Worm (Caenorhabditis elegans) whole organism, L4 larva: ENCODE results near the gene Y53G8AR.6.

ENCODE experiments used
- D1046.2 ChIP-seq: fragments of 200-800 bp; sonication (Bioruptor generic); IDR thresholded peaks from 2 replicates; pipeline ENCODE4 v1.3.6; 2022; ENCODE audit warnings: missing genetic modification characterization, missing compliant biosample characterization
- F10B5.3 ChIP-seq: sonication (generic microtip); optimal IDR thresholded peaks from 2 replicates; lab custom pipeline; 2016; ENCODE audit warnings: mild to moderate bottlenecking, missing genetic modification characterization, missing compliant biosample characterization
- F44E2.7 ChIP-seq: fragments of 200-800 bp; sonication (Bioruptor generic); IDR thresholded peaks from 2 replicates; pipeline ENCODE4 v2.1.2; 2022; ENCODE audit warnings: missing genetic modification characterization, missing compliant biosample characterization
- F49E8.2 ChIP-seq: sonication (generic microtip); optimal IDR thresholded peaks from 2 replicates; lab custom pipeline; 2016; ENCODE audit warnings: missing compliant biosample characterization, mild to moderate bottlenecking, missing genetic modification characterization, borderline replicate concordance
- T26A8.4 ChIP-seq: fragments of 200-800 bp; sonication (Bioruptor generic); IDR thresholded peaks from 2 replicates; pipeline ENCODE4 v1.3.6; 2022; ENCODE audit warnings: missing genetic modification characterization, missing compliant biosample characterization
- Y105C5A.15 ChIP-seq: fragments of 200-800 bp; sonication (Bioruptor generic); IDR thresholded peaks from 2 replicates; pipeline ENCODE4 v1.3.6; 2022; ENCODE audit warnings: missing genetic modification characterization, missing compliant biosample characterization
- Y75B8A.6 ChIP-seq: fragments of 200-800 bp; sonication (Bioruptor generic); IDR thresholded peaks from 2 replicates; pipeline ENCODE4 v1.3.6; 2022; ENCODE audit warnings: missing genetic modification reagents, missing genetic modification characterization, missing compliant biosample characterization
- ZK337.2 ChIP-seq: fragments of 200-800 bp; sonication (Bioruptor generic); IDR thresholded peaks from 2 replicates; pipeline ENCODE4 v1.3.6; 2022; ENCODE audit warnings: missing genetic modification reagents, missing genetic modification characterization, missing compliant biosample characterization
- aha-1 ChIP-seq: fragments of 150-350 bp; peaks from one replicate; lab custom pipeline; 2014; ENCODE audit warnings: missing biosample characterization, missing genetic modification characterization
- ama-1 ChIP-seq: fragments of 150-350 bp; optimal IDR thresholded peaks from 2 replicates; lab custom pipeline; 2014; ENCODE audit warnings: inconsistent platforms, mixed read lengths
- attf-4 ChIP-seq: sonication (generic microtip); optimal IDR thresholded peaks from 3 replicates; lab custom pipeline; 2017; ENCODE audit warnings: missing biosample characterization, missing genetic modification characterization
- daf-19 ChIP-seq: fragments of 200-800 bp; sonication (Bioruptor generic); conservative IDR thresholded peaks from 2 replicates; pipeline ENCODE4 v1.3.6; 2022; ENCODE audit warnings: missing genetic modification characterization, missing compliant biosample characterization
- dmd-8 ChIP-seq: fragments of 200-800 bp; sonication (Bioruptor generic); IDR thresholded peaks from 2 replicates; pipeline ENCODE4 v1.3.6; 2022; ENCODE audit warnings: missing genetic modification characterization, missing compliant biosample characterization
- dmd-9 ChIP-seq: fragments of 200-800 bp; sonication (Bioruptor generic); IDR thresholded peaks from 2 replicates; pipeline ENCODE4 v1.3.6; 2022; ENCODE audit warnings: missing genetic modification reagents, missing genetic modification characterization, missing compliant biosample characterization
- dpl-1 ChIP-seq: fragments of 150-350 bp; optimal IDR thresholded peaks from 2 replicates; lab custom pipeline; 2014; ENCODE audit warnings: missing biosample characterization, missing genetic modification reagents, missing genetic modification characterization
- duxl-1 ChIP-seq: sonication (generic microtip); optimal IDR thresholded peaks from 2 replicates; lab custom pipeline; 2016; ENCODE audit warnings: mild to moderate bottlenecking, missing genetic modification characterization, moderate library complexity, missing compliant biosample characterization; ENCODE audit not compliant: poor library complexity
- dve-1 ChIP-seq: sonication (generic microtip); optimal IDR thresholded peaks from 2 replicates; lab custom pipeline; 2017; ENCODE audit warnings: antibody characterized with exemption, mild to moderate bottlenecking, missing genetic modification characterization, missing compliant biosample characterization; ENCODE audit not compliant: insufficient read depth
- egl-27 ChIP-seq: sonication (generic microtip); optimal IDR thresholded peaks from 3 replicates; lab custom pipeline; 2017; ENCODE audit warnings: missing biosample characterization, missing genetic modification reagents, missing genetic modification characterization
- gei-8 ChIP-seq: fragments of 200-800 bp; sonication (Bioruptor generic); optimal IDR thresholded peaks from 2 replicates; lab custom pipeline; 2018; ENCODE audit warnings: mild to moderate bottlenecking, missing genetic modification characterization, missing compliant biosample characterization
- hlh-11 ChIP-seq: fragments of 200-800 bp; sonication (Bioruptor generic); optimal IDR thresholded peaks from 2 replicates; lab custom pipeline; 2018; ENCODE audit warnings: mild to moderate bottlenecking, missing genetic modification characterization, missing compliant biosample characterization
- hlh-30 ChIP-seq: sonication (generic microtip); optimal IDR thresholded peaks from 2 replicates; lab custom pipeline; 2017; ENCODE audit warnings: antibody characterized with exemption, mild to moderate bottlenecking, missing genetic modification characterization, missing compliant biosample characterization; ENCODE audit not compliant: insufficient read depth
- hmg-1.1 ChIP-seq: fragments of 200-800 bp; sonication (Bioruptor generic); IDR thresholded peaks from 2 replicates; pipeline ENCODE4 v1.3.6; 2022; ENCODE audit warnings: missing genetic modification reagents, missing genetic modification characterization, missing compliant biosample characterization
- lin-13 ChIP-seq: fragments of 150-350 bp; optimal IDR thresholded peaks from 2 replicates; lab custom pipeline; 2014; ENCODE audit warnings: missing biosample characterization, missing genetic modification reagents, missing genetic modification characterization
- lin-15B ChIP-seq: fragments of 150-350 bp; sonication (generic microtip); optimal IDR thresholded peaks from 3 replicates; lab custom pipeline; 2014; ENCODE audit warnings: missing biosample characterization, missing genetic modification characterization
- lin-29 ChIP-seq: fragments of 200-800 bp; sonication (Bioruptor generic); IDR thresholded peaks from 2 replicates; pipeline ENCODE4 v1.3.6; 2022; ENCODE audit warnings: missing genetic modification reagents, missing genetic modification characterization, missing compliant biosample characterization
- lin-38 ChIP-seq: fragments of 200-800 bp; sonication (Bioruptor generic); IDR thresholded peaks from 2 replicates; pipeline ENCODE4 v1.3.6; 2022; ENCODE audit warnings: missing genetic modification reagents, missing genetic modification characterization, missing compliant biosample characterization
- lsy-2 ChIP-seq, 2 experiments: fragments of 150-350 bp in 1 of 2; sonication (generic microtip) in 1 of 2; optimal IDR thresholded peaks; 2 replicates each; lab custom pipeline; 2014 to 2017; ENCODE audit warnings: missing biosample characterization in 2 of 2, missing genetic modification characterization in 2 of 2
- madf-9 ChIP-seq: fragments of 200-800 bp; sonication (Bioruptor generic); conservative IDR thresholded peaks from 2 replicates; pipeline ENCODE4 v1.3.6; 2022; ENCODE audit warnings: missing genetic modification reagents, missing genetic modification characterization, missing compliant biosample characterization
- mep-1 ChIP-seq: fragments of 150-350 bp; sonication (generic microtip); optimal IDR thresholded peaks from 3 replicates; lab custom pipeline; 2014; ENCODE audit warnings: missing biosample characterization, missing genetic modification characterization
- mes-2 ChIP-seq: sonication (generic microtip); optimal IDR thresholded peaks from 2 replicates; lab custom pipeline; 2016; ENCODE audit warnings: missing genotype, mild to moderate bottlenecking, missing genetic modification characterization, missing compliant biosample characterization; ENCODE audit not compliant: poor library complexity, severe bottlenecking
- nhr-102 ChIP-seq: sonication (generic microtip); optimal IDR thresholded peaks from 2 replicates; lab custom pipeline; 2016; ENCODE audit warnings: mild to moderate bottlenecking, missing genetic modification characterization, moderate library complexity, missing compliant biosample characterization
- nhr-111 ChIP-seq: fragments of 200-800 bp; sonication (Bioruptor generic); optimal IDR thresholded peaks from 2 replicates; lab custom pipeline; 2018; ENCODE audit warnings: mild to moderate bottlenecking, missing genetic modification characterization, missing compliant biosample characterization
- nhr-76 ChIP-seq: fragments of 150-350 bp; optimal IDR thresholded peaks from 2 replicates; lab custom pipeline; 2014; ENCODE audit warnings: missing biosample characterization, missing genetic modification characterization
- pha-4 ChIP-seq, 2 experiments: fragments of 150-350 bp in 1 of 2; fragments of 200-800 bp in 1 of 2; sonication (Bioruptor generic) in 1 of 2; IDR thresholded peaks in 1 of 2; optimal IDR thresholded peaks in 1 of 2; 2 replicates each; pipeline versions ENCODE4 v1.3.6 to Lab custom; 2014 to 2022; ENCODE audit warnings: missing genetic modification characterization in 2 of 2, missing genetic modification reagents in 2 of 2, missing biosample characterization in 1 of 2, missing compliant biosample characterization in 1 of 2
- rbr-2 ChIP-seq: sonication (generic microtip); optimal IDR thresholded peaks from 2 replicates; lab custom pipeline; 2016; ENCODE audit warnings: missing genotype, missing genetic modification characterization, missing compliant biosample characterization
- saeg-2 ChIP-seq: fragments of 200-800 bp; sonication (Bioruptor generic); IDR thresholded peaks from 2 replicates; pipeline ENCODE4 v1.3.6; 2022; ENCODE audit warnings: missing genetic modification reagents, missing genetic modification characterization, missing compliant biosample characterization
- sdz-12 ChIP-seq: fragments of 200-800 bp; sonication (Bioruptor generic); optimal IDR thresholded peaks from 2 replicates; lab custom pipeline; 2018; ENCODE audit warnings: mild to moderate bottlenecking, missing genetic modification characterization, missing compliant biosample characterization
- set-16 ChIP-seq: fragments of 200-800 bp; sonication (Bioruptor generic); IDR thresholded peaks from 2 replicates; pipeline ENCODE4 v1.3.6; 2022; ENCODE audit warnings: missing genetic modification reagents, missing genetic modification characterization, missing compliant biosample characterization
- spr-1 ChIP-seq: sonication (generic microtip); optimal IDR thresholded peaks from 2 replicates; lab custom pipeline; 2016; ENCODE audit warnings: mild to moderate bottlenecking, missing genetic modification characterization, missing compliant biosample characterization
- tra-1 ChIP-seq: fragments of 200-800 bp; sonication (Bioruptor generic); IDR thresholded peaks from 2 replicates; pipeline ENCODE4 v1.3.6; 2022; ENCODE audit warnings: missing genetic modification reagents, missing genetic modification characterization, missing compliant biosample characterization
- unc-62 ChIP-seq, 3 experiments: fragments of 150-350 bp in 1 of 3; sonication (generic microtip); optimal IDR thresholded peaks in 2 of 3; peaks in 1 of 3; 1 replicate in 1 of 3; 2 replicates in 2 of 3; lab custom pipeline; 2014 to 2017; ENCODE audit warnings: missing biosample characterization in 3 of 3, missing genetic modification characterization in 3 of 3, missing genetic modification reagents in 3 of 3, missing genotype in 1 of 3
- ztf-7 ChIP-seq: fragments of 150-350 bp; optimal IDR thresholded peaks from 2 replicates; lab custom pipeline; 2014; ENCODE audit warnings: missing biosample characterization, missing genetic modification characterization

The Y53G8AR.6 gene

ce11 chrIII:3294283-3294793, at the start of gene Y53G8AR.6, which contains the start of gene Y53G8AR.8:
Gene Y53G8AR.6, plus strand, starts transcription at chrIII:3294743.
Gene Y53G8AR.8, minus strand, starts transcription at chrIII:3294330.
- TF ChIP-seq mes-2 (tag; lab: Kevin White, UChicago) (peak; percentile 60), gei-8 (no peak), F49E8.2 (tag; lab: Kevin White, UChicago) (no peak), aha-1 (tag; lab: Kevin White, UChicago) (peak; percentile 29), lsy-2 (tag; optimal IDR thresholded peaks at IDR 0.05; lab: Kevin White, UChicago) (peak in 1 of 2 experiments; percentile 51)

- TF ChIP-seq D1046.2 (GFP tag; lab: Robert Waterston, UW) (no peak), set-16 (GFP tag; lab: Robert Waterston, UW) (peak; percentile 52; the same call in 1 of the 2 replicates), lin-38 (GFP tag; lab: Robert Waterston, UW) (peak; percentile 9), hmg-1.1 (peak; percentile 8; the same call in 1 of the 2 replicates), tra-1 (GFP tag; lab: Robert Waterston, UW) (no peak), attf-4 (no peak), mes-2 (tag; lab: Kevin White, UChicago) (peak; percentile 83), unc-62 (GFP tag; optimal IDR thresholded peaks at IDR 0.05 in 1 of 2; lab: Kevin White, UChicago) (peak in 1 of 2 experiments; percentile 63), unc-62 (tag; optimal IDR thresholded peaks at IDR 0.05; lab: Kevin White, UChicago) (no peak), dpl-1 (GFP tag; lab: Kevin White, UChicago) (peak; percentile 49), madf-9 (GFP tag; lab: Robert Waterston, UW) (no peak), hlh-30 (peak; percentile 11), lin-29 (GFP tag; lab: Robert Waterston, UW) (no peak), egl-27 (no peak), lsy-2 (tag; optimal IDR thresholded peaks at IDR 0.05; lab: Kevin White, UChicago) (peak; percentile 30 to 95), nhr-76 (tag; lab: Kevin White, UChicago) (no peak), saeg-2 (no peak), dve-1 (tag; lab: Kevin White, UChicago) (no peak), aha-1 (tag; lab: Kevin White, UChicago) (peak; percentile 53), rbr-2 (tag; lab: Kevin White, UChicago) (peak; percentile 6), lin-13 (GFP tag; lab: Kevin White, UChicago) (peak; percentile 29)
These were observed 46.1 kb upstream of the Y53G8AR.6 start, which contains the start of gene nduf-9 for ce11 chrIII:3248307-3249037. Gene nduf-9, minus strand, starts transcription at chrIII:3248575.

- TF ChIP-seq attf-4 (no peak), nhr-76 (tag; lab: Kevin White, UChicago) (no peak), F44E2.7 (peak; percentile 89), nhr-102 (tag; lab: Kevin White, UChicago) (peak; percentile 54), F10B5.3 (tag; lab: Kevin White, UChicago) (peak; percentile 59), hlh-11 (no peak), hmg-1.1 (peak; percentile 37), Y75B8A.6 (GFP tag; lab: Robert Waterston, UW) (peak; percentile 58; the same call in 1 of the 2 replicates), dmd-9 (GFP tag; lab: Robert Waterston, UW) (0 out of 2 replicates have a peak, but pooled peaks have one; percentile 19), mes-2 (tag; lab: Kevin White, UChicago) (peak; percentile 66), duxl-1 (tag; lab: Kevin White, UChicago) (peak; percentile 41), sdz-12 (peak; percentile 16), lin-15B (tag; lab: Kevin White, UChicago) (no peak), Y105C5A.15 (peak; percentile 73; the same call in 1 of the 2 replicates), ztf-7 (tag; lab: Kevin White, UChicago) (peak; percentile 11), dmd-8 (peak; percentile 85), daf-19 (GFP tag; lab: Robert Waterston, UW) (0 out of 2 replicates have a peak, but pooled peaks have one; percentile 54), mep-1 (peak; percentile 23), ama-1 (lab: Kevin White, UChicago) (no peak), T26A8.4 (GFP tag; lab: Robert Waterston, UW) (peak; percentile 74), lin-38 (GFP tag; lab: Robert Waterston, UW) (peak; percentile 75), lin-13 (GFP tag; lab: Kevin White, UChicago) (no peak), nhr-111 (no peak), ZK337.2 (GFP tag; lab: Robert Waterston, UW) (peak; percentile 71), pha-4 (GFP tag; IDR thresholded peaks at IDR 0.05; lab: Robert Waterston, UW) (peak; percentile 86), pha-4 (tag; optimal IDR thresholded peaks at IDR 0.05; lab: Kevin White, UChicago) (no peak), spr-1 (tag; lab: Kevin White, UChicago) (peak; percentile 56)
These were observed 45.5 kb upstream of the Y53G8AR.6 start for ce11 chrIII:3249038-3249420.
